Fruit fly (Drosophila melanogaster) whole organism, adult: ENCODE results near the gene CG14803.

ENCODE experiments used
- CG11617 ChIP-seq: fragments of 200-800 bp; sonication (Bioruptor generic); optimal IDR thresholded peaks from 2 replicates; lab custom pipeline; 2017; ENCODE audit warnings: mild to moderate bottlenecking, missing biosample characterization, missing genetic modification reagents, missing genetic modification characterization
- CG12768 ChIP-seq: fragments of 200-800 bp; sonication (Bioruptor generic); optimal IDR thresholded peaks from 2 replicates; lab custom pipeline; 2017; ENCODE audit warnings: missing biosample characterization, missing genetic modification characterization, mild to moderate bottlenecking, moderate library complexity, missing genetic modification reagents
- CG14711 ChIP-seq: fragments of 200-800 bp; sonication (Bioruptor generic); optimal IDR thresholded peaks from 2 replicates; lab custom pipeline; 2018; ENCODE audit warnings: missing biosample characterization, mild to moderate bottlenecking, missing genetic modification characterization, moderate library complexity
- CG1620 ChIP-seq: fragments of 200-800 bp; sonication (Bioruptor generic); optimal IDR thresholded peaks from 2 replicates; lab custom pipeline; 2016; ENCODE audit warnings: missing biosample characterization, missing genetic modification characterization
- CG33017 ChIP-seq: fragments of 200-800 bp; sonication (Bioruptor generic); optimal IDR thresholded peaks from 2 replicates; lab custom pipeline; 2018; ENCODE audit warnings: missing biosample characterization, mild to moderate bottlenecking, missing genetic modification characterization, moderate library complexity
- CG5204 ChIP-seq: fragments of 200-800 bp; sonication (Bioruptor generic); optimal IDR thresholded peaks from 2 replicates; lab custom pipeline; 2016; ENCODE audit warnings: missing biosample characterization, missing genetic modification characterization
- CG7045 ChIP-seq: fragments of 200-800 bp; sonication (Bioruptor generic); optimal IDR thresholded peaks from 2 replicates; lab custom pipeline; 2017; ENCODE audit warnings: missing biosample characterization, mild to moderate bottlenecking, missing genetic modification characterization
- CG7101 ChIP-seq: fragments of 200-800 bp; sonication (Bioruptor generic); optimal IDR thresholded peaks from 2 replicates; lab custom pipeline; 2018; ENCODE audit warnings: missing biosample characterization, mild to moderate bottlenecking, missing genetic modification characterization, moderate library complexity
- Clk ChIP-seq: fragments of 200-800 bp; sonication (Bioruptor generic); optimal IDR thresholded peaks from 2 replicates; lab custom pipeline; 2017; ENCODE audit warnings: missing biosample characterization, missing genetic modification characterization
- Crg-1 ChIP-seq: fragments of 200-800 bp; sonication (Bioruptor generic); optimal IDR thresholded peaks from 2 replicates; lab custom pipeline; 2016; ENCODE audit warnings: missing biosample characterization, missing genetic modification characterization
- Hr96 ChIP-seq: fragments of 200-800 bp; sonication (Bioruptor generic); optimal IDR thresholded peaks from 2 replicates; lab custom pipeline; 2016; ENCODE audit warnings: missing biosample characterization, missing genetic modification characterization
- Mnt ChIP-seq: fragments of 200-800 bp; sonication (Bioruptor generic); optimal IDR thresholded peaks from 2 replicates; lab custom pipeline; 2016; ENCODE audit warnings: missing biosample characterization, mild to moderate bottlenecking, missing genetic modification characterization
- bab1 ChIP-seq: fragments of 200-800 bp; sonication (Bioruptor generic); optimal IDR thresholded peaks from 3 replicates; lab custom pipeline; 2019; ENCODE audit warnings: missing biosample characterization, mild to moderate bottlenecking, missing genetic modification characterization, moderate library complexity
- cic ChIP-seq: fragments of 200-800 bp; sonication (Bioruptor generic); optimal IDR thresholded peaks from 2 replicates; lab custom pipeline; 2017; ENCODE audit warnings: missing biosample characterization, mild to moderate bottlenecking, missing genetic modification characterization, moderate library complexity
- cnc ChIP-seq, 2 experiments: fragments of >200 bp; optimal IDR thresholded peaks; 2 replicates each; lab custom pipeline; 2017
- kay ChIP-seq: fragments of 200-800 bp; sonication (Bioruptor generic); peaks from one replicate; lab custom pipeline; 2016; ENCODE audit warnings: missing biosample characterization, missing genetic modification characterization, borderline replicate concordance
- ovo ChIP-seq: fragments of 200-800 bp; sonication (Bioruptor generic); optimal IDR thresholded peaks from 2 replicates; lab custom pipeline; 2016; ENCODE audit warnings: missing biosample characterization, missing genetic modification characterization
- pad ChIP-seq: fragments of 200-800 bp; sonication (Bioruptor generic); optimal IDR thresholded peaks from 3 replicates; lab custom pipeline; 2017; ENCODE audit warnings: missing biosample characterization, missing genetic modification characterization, mild to moderate bottlenecking, moderate library complexity, missing genetic modification reagents
- tj ChIP-seq: fragments of 200-800 bp; sonication (Bioruptor generic); optimal IDR thresholded peaks from 3 replicates; lab custom pipeline; 2017; ENCODE audit warnings: missing biosample characterization, mild to moderate bottlenecking, missing genetic modification characterization, moderate library complexity
- toe ChIP-seq: fragments of 200-800 bp; sonication (Bioruptor generic); optimal IDR thresholded peaks from 2 replicates; lab custom pipeline; 2016; ENCODE audit warnings: missing biosample characterization, missing genetic modification characterization

Gene CG14803

DNA sequence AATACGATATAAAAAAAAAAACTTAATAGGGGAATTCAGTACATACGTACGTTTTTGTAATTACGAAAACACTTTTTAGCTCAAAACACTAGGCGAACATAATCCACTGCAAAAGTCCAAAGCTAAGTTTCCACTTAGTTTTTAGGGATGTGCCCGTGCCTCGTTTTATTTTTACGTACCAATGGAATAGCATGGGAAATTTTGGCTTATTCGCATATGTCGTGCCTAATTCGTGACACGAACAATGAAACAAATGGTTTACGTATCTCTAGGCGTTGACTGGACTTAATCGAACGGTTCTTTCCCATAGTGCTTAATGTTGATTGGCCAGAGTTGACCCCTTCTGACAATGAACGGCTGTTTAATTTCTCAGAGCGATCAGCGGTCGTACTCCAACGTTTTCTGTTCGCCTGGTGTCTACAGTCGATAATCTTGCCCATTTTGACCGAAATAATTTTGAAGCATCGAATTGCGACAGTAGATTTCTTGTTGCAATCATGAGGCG, 11.0 kb downstream of the CG14803 start, which contains the start of gene CG14818:
Gene CG14818, minus strand, starts transcription at position 169 of the 505 bp plus-strand sequence.
- TF ChIP-seq Mnt (GFP tag; lab: Kevin White, UChicago) = peak; percentile 66
- TF ChIP-seq pad (GFP tag; lab: Kevin White, UChicago) = peak; percentile 99
- TF ChIP-seq CG7045 (GFP tag; lab: Kevin White, UChicago) = no peak
- peak; percentile 53 for TF ChIP-seq tj
- peak; percentile 89 for TF ChIP-seq ovo (GFP tag; lab: Kevin White, UChicago)
- peak; percentile 78 for TF ChIP-seq CG1620 (GFP tag; lab: Kevin White, UChicago)
- TF ChIP-seq kay (GFP tag; lab: Kevin White, UChicago) = no peak
- TF ChIP-seq Crg-1 (GFP tag; lab: Kevin White, UChicago) = no peak
- TF ChIP-seq Hr96 (GFP tag; lab: Kevin White, UChicago) = peak; percentile 6
- no peak for TF ChIP-seq CG5204 (GFP tag; lab: Kevin White, UChicago)
- peak; percentile 47 for TF ChIP-seq CG14711 (tag; lab: Kevin White, UChicago)
- TF ChIP-seq cnc (optimal IDR thresholded peaks at IDR 0.05; lab: Kevin White, UChicago) = no peak
- no peak for TF ChIP-seq CG33017 (tag; lab: Kevin White, UChicago)
- no peak for TF ChIP-seq cic (GFP tag; lab: Kevin White, UChicago)
- peak; percentile 69 for TF ChIP-seq CG7101 (tag; lab: Kevin White, UChicago)
- peak; percentile 85 for TF ChIP-seq bab1
- TF ChIP-seq CG11617 (GFP tag; lab: Kevin White, UChicago) = peak; percentile 55
- no peak for TF ChIP-seq toe (GFP tag; lab: Kevin White, UChicago)
- peak; percentile 20 for TF ChIP-seq Clk (GFP tag; lab: Kevin White, UChicago)
- TF ChIP-seq CG12768 = peak; percentile 36

dm6 chrX:1880139-1880556, 11.5 kb downstream of the CG14803 start, which contains the start of gene Coa8:
Gene Coa8, plus strand, starts transcription at chrX:1880282.
- peak; percentile 16 for TF ChIP-seq CG33017 (tag; lab: Kevin White, UChicago)
- TF ChIP-seq CG7101 (tag; lab: Kevin White, UChicago) = peak; percentile 78
- peak; percentile 47 for TF ChIP-seq Crg-1 (GFP tag; lab: Kevin White, UChicago)
- no peak for TF ChIP-seq kay (GFP tag; lab: Kevin White, UChicago)
- no peak for TF ChIP-seq CG5204 (GFP tag; lab: Kevin White, UChicago)
- no peak for TF ChIP-seq cic (GFP tag; lab: Kevin White, UChicago)
- TF ChIP-seq CG12768 = peak; percentile 29
- TF ChIP-seq Clk (GFP tag; lab: Kevin White, UChicago) = peak; percentile 11
- TF ChIP-seq bab1 = peak; percentile 72
- no peak for TF ChIP-seq CG7045 (GFP tag; lab: Kevin White, UChicago)
- TF ChIP-seq CG1620 (GFP tag; lab: Kevin White, UChicago) = peak; percentile 60
- peak; percentile 70 for TF ChIP-seq Hr96 (GFP tag; lab: Kevin White, UChicago)
- TF ChIP-seq CG14711 (tag; lab: Kevin White, UChicago) = peak; percentile 43
- TF ChIP-seq tj = peak; percentile 42
- peak; percentile 73 for TF ChIP-seq ovo (GFP tag; lab: Kevin White, UChicago)
- TF ChIP-seq CG11617 (GFP tag; lab: Kevin White, UChicago) = peak; percentile 60
- TF ChIP-seq pad (GFP tag; lab: Kevin White, UChicago) = peak; percentile 83
- TF ChIP-seq toe (GFP tag; lab: Kevin White, UChicago) = peak; percentile 2
- TF ChIP-seq cnc (optimal IDR thresholded peaks at IDR 0.05; lab: Kevin White, UChicago) = no peak
- TF ChIP-seq Mnt (GFP tag; lab: Kevin White, UChicago) = peak; percentile 67

dm6 chrX:1880779-1881178, 12.1 kb downstream of the CG14803 start:
- TF ChIP-seq tj (no peak), CG12768 (no peak), cic (GFP tag; lab: Kevin White, UChicago) (no peak), Crg-1 (GFP tag; lab: Kevin White, UChicago) (no peak), toe (GFP tag; lab: Kevin White, UChicago) (no peak), CG7045 (GFP tag; lab: Kevin White, UChicago) (no peak), CG1620 (GFP tag; lab: Kevin White, UChicago) (no peak), pad (GFP tag; lab: Kevin White, UChicago) (no peak), ovo (GFP tag; lab: Kevin White, UChicago) (no peak), kay (GFP tag; lab: Kevin White, UChicago) (no peak), bab1 (no peak), Clk (GFP tag; lab: Kevin White, UChicago) (no peak), CG14711 (tag; lab: Kevin White, UChicago) (no peak), CG33017 (tag; lab: Kevin White, UChicago) (no peak)

DNA sequence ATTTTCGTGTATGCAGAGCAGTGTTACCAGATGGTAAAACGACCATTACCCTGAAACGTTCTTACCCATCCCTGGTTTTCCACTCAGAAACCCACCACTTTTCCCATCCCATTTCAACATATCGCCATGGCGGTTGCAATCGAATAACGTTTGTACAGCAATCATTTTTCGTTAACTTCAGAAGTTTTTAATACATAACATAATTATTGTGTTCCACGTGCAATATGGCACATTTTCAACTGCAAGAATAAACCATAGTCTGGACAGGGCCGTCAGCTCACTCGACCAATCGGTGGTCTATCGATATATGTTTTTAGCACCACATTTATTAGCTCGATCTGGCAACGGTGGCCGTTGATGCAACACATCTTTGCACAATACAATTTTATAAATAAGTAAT, 21.3 kb downstream of the CG14803 start, which contains the start of the genes trr and mRpL16:
Gene trr, minus strand, starts transcription at position 25 of the 400 bp plus-strand sequence.
Gene mRpL16, plus strand, starts transcription at position 331 of the 400 bp plus-strand sequence.
- TF ChIP-seq bab1 (peak; percentile 81), Clk (GFP tag; lab: Kevin White, UChicago) (no peak), kay (GFP tag; lab: Kevin White, UChicago) (no peak), Crg-1 (GFP tag; lab: Kevin White, UChicago) (peak; percentile 18), pad (GFP tag; lab: Kevin White, UChicago) (peak; percentile 57), CG33017 (tag; lab: Kevin White, UChicago) (peak; percentile 7), ovo (GFP tag; lab: Kevin White, UChicago) (no peak), cnc (optimal IDR thresholded peaks at IDR 0.05; lab: Kevin White, UChicago) (no peak), CG1620 (GFP tag; lab: Kevin White, UChicago) (peak; percentile 53), CG14711 (tag; lab: Kevin White, UChicago) (peak; percentile 54), CG5204 (GFP tag; lab: Kevin White, UChicago) (no peak), Mnt (GFP tag; lab: Kevin White, UChicago) (peak; percentile 65), tj (peak; percentile 49), toe (GFP tag; lab: Kevin White, UChicago) (no peak), CG12768 (no peak), Hr96 (GFP tag; lab: Kevin White, UChicago) (no peak), CG7101 (tag; lab: Kevin White, UChicago) (peak; percentile 64), CG11617 (GFP tag; lab: Kevin White, UChicago) (peak; percentile 64), CG7045 (GFP tag; lab: Kevin White, UChicago) (no peak), cic (GFP tag; lab: Kevin White, UChicago) (no peak)
